Fruit fly (Drosophila melanogaster) S2 (cell line): ENCODE results near the gene sphe.

Source experiments
- CG8478 ChIP-seq: fragments of >200 bp; optimal IDR thresholded peaks from 2 replicates; lab custom pipeline; 2018
- CTCF ChIP-seq, 2 experiments: fragments of >200 bp; optimal IDR thresholded peaks; 2 replicates each; lab custom pipeline; 2018

dm6 chrX:16672904-16673303 lies 28.9 kb downstream of the sphe start:
- TF ChIP-seq CTCF (optimal IDR thresholded peaks at IDR 0.05; lab: Kevin White, UChicago) (no peak), CG8478 (lab: Kevin White, UChicago) (no peak)
